Worm (Caenorhabditis elegans): ENCODE data around the gene Y56A3A.31.

DNA sequence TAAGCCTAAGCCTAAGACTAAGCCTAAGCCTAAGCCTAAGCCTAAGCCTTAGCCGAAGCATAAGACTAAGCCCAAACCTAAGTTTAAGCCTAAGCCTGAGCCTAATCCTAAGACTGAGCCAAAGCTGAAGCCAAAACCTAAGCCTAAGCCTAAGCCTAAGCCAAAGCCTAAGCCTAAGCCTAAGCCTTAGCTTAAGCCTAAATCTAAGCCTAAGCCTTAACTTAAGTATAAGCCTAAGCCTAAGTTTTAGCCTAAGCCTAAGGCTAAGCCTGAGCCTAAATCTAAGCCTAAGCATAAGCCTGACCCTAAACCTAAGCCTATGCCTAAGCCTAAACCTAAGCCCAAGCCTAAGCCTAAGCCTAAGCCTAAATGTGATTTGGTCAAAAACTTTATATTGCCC lies 40.9 kb downstream of the Y56A3A.31 start:
- TF ChIP-seq nhr-84 (tag; optimal IDR thresholded peaks at IDR 0.05) (no peak), fkh-8 (tag; optimal IDR thresholded peaks at IDR 0.05) (no peak), mab-9 (GFP tag; IDR thresholded peaks at IDR 0.05) (no peak), nhr-85 (tag) (no peak), lin-13 (GFP tag; optimal IDR thresholded peaks at IDR 0.05) (no peak), nhr-76 (tag; optimal IDR thresholded peaks at IDR 0.05) (no peak), unc-62 (GFP tag; optimal IDR thresholded peaks at IDR 0.05) (no peak), nhr-12 (tag; optimal IDR thresholded peaks at IDR 0.05) (no peak), fos-1 (tag; optimal IDR thresholded peaks at IDR 0.05) (no peak), nhr-77 (tag; optimal IDR thresholded peaks at IDR 0.05) (no peak), mep-1 (tag; optimal IDR thresholded peaks at IDR 0.05) (no peak), nhr-28 (tag; optimal IDR thresholded peaks at IDR 0.05) (no peak), grh-1 (GFP tag; IDR thresholded peaks at IDR 0.05) (no peak)
